Worm (Caenorhabditis elegans) whole organism, young adult: ENCODE measurements around the gene B0244.6.

Source experiments
- B0035.1 ChIP-seq: sonication (generic microtip); optimal IDR thresholded peaks from 2 replicates; lab custom pipeline; 2016; ENCODE audit warnings: missing genetic modification characterization, mild to moderate bottlenecking, missing compliant biosample characterization, missing genotype, missing genetic modification reagents
- B0336.3 ChIP-seq: fragments of 200-800 bp; sonication (Bioruptor generic); IDR thresholded peaks from 2 replicates; pipeline ENCODE4 v1.3.6; 2022; ENCODE audit warnings: missing genetic modification characterization, missing compliant biosample characterization
- D2030.7 ChIP-seq: fragments of 200-800 bp; sonication (Bioruptor generic); IDR thresholded peaks from 2 replicates; pipeline ENCODE4 v1.3.6; 2022; ENCODE audit warnings: missing genetic modification reagents, missing genetic modification characterization, missing compliant biosample characterization
- F10E7.11 ChIP-seq: sonication (generic microtip); optimal IDR thresholded peaks from 2 replicates; lab custom pipeline; 2017; ENCODE audit warnings: mild to moderate bottlenecking, missing genetic modification characterization, moderate library complexity, missing compliant biosample characterization
- F23B12.7 ChIP-seq: sonication (generic microtip); optimal IDR thresholded peaks from 2 replicates; lab custom pipeline; 2017; ENCODE audit warnings: missing genetic modification characterization, mild to moderate bottlenecking, missing compliant biosample characterization, antibody characterized with exemption, moderate library complexity; ENCODE audit not compliant: insufficient read depth
- F33H1.4 ChIP-seq: fragments of 200-800 bp; sonication (Bioruptor generic); IDR thresholded peaks from 2 replicates; pipeline ENCODE4 v1.3.6; 2022; ENCODE audit warnings: missing genetic modification reagents, missing genetic modification characterization, missing compliant biosample characterization
- F37B4.10 ChIP-seq: fragments of 200-800 bp; sonication (Bioruptor generic); IDR thresholded peaks from 2 replicates; pipeline ENCODE4 v1.3.6; 2022; ENCODE audit warnings: missing genetic modification characterization, missing compliant biosample characterization
- F39B2.1 ChIP-seq: fragments of 200-800 bp; sonication (Bioruptor generic); IDR thresholded peaks from 2 replicates; pipeline ENCODE4 v1.3.6; 2022; ENCODE audit warnings: missing genetic modification reagents, missing genetic modification characterization, missing compliant biosample characterization
- F55B11.4 ChIP-seq: sonication (generic microtip); optimal IDR thresholded peaks from 2 replicates; lab custom pipeline; 2016; ENCODE audit warnings: missing compliant biosample characterization, missing genetic modification characterization, borderline replicate concordance; ENCODE audit not compliant: insufficient read depth
- F57A8.1 ChIP-seq: fragments of 200-800 bp; sonication (Bioruptor generic); optimal IDR thresholded peaks from 2 replicates; lab custom pipeline; 2018; ENCODE audit warnings: mild to moderate bottlenecking, missing genetic modification characterization, moderate library complexity, missing compliant biosample characterization
- T26A5.8 ChIP-seq: sonication (generic microtip); optimal IDR thresholded peaks from 2 replicates; lab custom pipeline; 2016; ENCODE audit warnings: missing genetic modification characterization, missing compliant biosample characterization
- Y53G8AR.9 ChIP-seq: fragments of 200-800 bp; sonication (Bioruptor generic); conservative IDR thresholded peaks from 2 replicates; pipeline ENCODE4 v1.3.6; 2022; ENCODE audit warnings: missing genetic modification reagents, missing genetic modification characterization, missing compliant biosample characterization
- Y79H2A.3 ChIP-seq: fragments of 200-800 bp; sonication (Bioruptor generic); conservative IDR thresholded peaks from 2 replicates; pipeline ENCODE4 v1.3.6; 2022; ENCODE audit warnings: missing genetic modification reagents, missing genetic modification characterization, missing compliant biosample characterization
- ama-1 ChIP-seq, 3 experiments: fragments of 150-350 bp in 1 of 3; sonication (generic microtip) in 2 of 3; optimal IDR thresholded peaks; 2 replicates each; lab custom pipeline; 2014 to 2018; ENCODE audit warnings: missing biosample characterization in 2 of 3, missing genetic modification characterization in 2 of 3, missing genetic modification reagents in 2 of 3
- aptf-3 ChIP-seq: fragments of 200-800 bp; sonication (Bioruptor generic); IDR thresholded peaks from 2 replicates; pipeline ENCODE4 v1.3.6; 2022; ENCODE audit warnings: missing genetic modification characterization, missing compliant biosample characterization
- athp-1 ChIP-seq: sonication (generic microtip); optimal IDR thresholded peaks from 2 replicates; lab custom pipeline; 2017; ENCODE audit warnings: mild to moderate bottlenecking, missing genetic modification characterization, missing compliant biosample characterization
- attf-5 ChIP-seq: fragments of 200-800 bp; sonication (Bioruptor generic); optimal IDR thresholded peaks from 2 replicates; lab custom pipeline; 2018; ENCODE audit warnings: mild to moderate bottlenecking, missing genetic modification characterization, missing compliant biosample characterization
- attf-6 ChIP-seq: fragments of 200-800 bp; sonication (Bioruptor generic); IDR thresholded peaks from 2 replicates; pipeline ENCODE4 v1.3.6; 2022; ENCODE audit warnings: missing genetic modification reagents, missing genetic modification characterization, missing compliant biosample characterization
- bed-1 ChIP-seq: fragments of 200-800 bp; sonication (Bioruptor generic); IDR thresholded peaks from 2 replicates; pipeline ENCODE4 v1.3.6; 2022; ENCODE audit warnings: missing genetic modification reagents, missing genetic modification characterization, missing compliant biosample characterization
- cebp-2 ChIP-seq: fragments of 200-800 bp; sonication (Bioruptor generic); IDR thresholded peaks from 2 replicates; pipeline ENCODE4 v1.3.6; 2022; ENCODE audit warnings: missing genetic modification characterization, missing compliant biosample characterization
- ceh-100 ChIP-seq: fragments of 200-800 bp; sonication (Bioruptor generic); IDR thresholded peaks from 2 replicates; pipeline ENCODE4 v1.3.6; 2022; ENCODE audit warnings: missing genetic modification reagents, missing genetic modification characterization, missing compliant biosample characterization
- ceh-27 ChIP-seq: fragments of 200-800 bp; sonication (Bioruptor generic); optimal IDR thresholded peaks from 2 replicates; lab custom pipeline; 2018; ENCODE audit warnings: mild to moderate bottlenecking, missing genetic modification characterization, moderate library complexity, missing compliant biosample characterization
- ceh-40 ChIP-seq: fragments of 200-800 bp; sonication (Bioruptor generic); IDR thresholded peaks from 2 replicates; pipeline ENCODE4 v1.3.6; 2022; ENCODE audit warnings: missing genetic modification characterization, missing compliant biosample characterization
- ceh-79 ChIP-seq: sonication (generic microtip); optimal IDR thresholded peaks from 2 replicates; lab custom pipeline; 2017; ENCODE audit warnings: mild to moderate bottlenecking, missing genetic modification characterization, missing compliant biosample characterization
- dox-1 ChIP-seq: fragments of 200-800 bp; sonication (Bioruptor generic); IDR thresholded peaks from 2 replicates; pipeline ENCODE4 v1.3.6; 2022; ENCODE audit warnings: missing genetic modification reagents, missing genetic modification characterization, missing compliant biosample characterization
- egrh-3 ChIP-seq: fragments of 200-800 bp; sonication (Bioruptor generic); IDR thresholded peaks from 2 replicates; pipeline ENCODE4 v1.3.6; 2022; ENCODE audit warnings: missing genetic modification reagents, missing genetic modification characterization, missing compliant biosample characterization
- ets-4 ChIP-seq: fragments of 200-800 bp; sonication (Bioruptor generic); optimal IDR thresholded peaks from 2 replicates; lab custom pipeline; 2018; ENCODE audit warnings: mild to moderate bottlenecking, missing genetic modification characterization, missing compliant biosample characterization
- lir-1 ChIP-seq: fragments of 200-800 bp; sonication (Bioruptor generic); conservative IDR thresholded peaks from 2 replicates; pipeline ENCODE4 v1.3.6; 2022; ENCODE audit warnings: missing genetic modification reagents, missing genetic modification characterization, missing compliant biosample characterization
- madf-10 ChIP-seq: sonication (generic microtip); optimal IDR thresholded peaks from 2 replicates; lab custom pipeline; 2016; ENCODE audit warnings: mild to moderate bottlenecking, missing genetic modification characterization, missing compliant biosample characterization
- mcd-1 ChIP-seq: fragments of 200-800 bp; sonication (Bioruptor generic); IDR thresholded peaks from 2 replicates; pipeline ENCODE4 v1.3.6; 2022; ENCODE audit warnings: missing genetic modification reagents, missing genetic modification characterization, missing compliant biosample characterization
- mxl-1 ChIP-seq: sonication (generic microtip); optimal IDR thresholded peaks from 2 replicates; lab custom pipeline; 2016; ENCODE audit warnings: missing genetic modification characterization, missing compliant biosample characterization
- nhr-80 ChIP-seq: sonication (generic microtip); optimal IDR thresholded peaks from 2 replicates; lab custom pipeline; 2016; ENCODE audit warnings: missing genetic modification characterization, missing compliant biosample characterization
- pbrm-1 ChIP-seq: fragments of 200-800 bp; sonication (Bioruptor generic); IDR thresholded peaks from 2 replicates; pipeline ENCODE4 v1.3.6; 2022; ENCODE audit warnings: missing genetic modification reagents, missing genetic modification characterization, missing compliant biosample characterization
- rcor-1 ChIP-seq: fragments of 200-800 bp; sonication (Bioruptor generic); IDR thresholded peaks from 2 replicates; pipeline ENCODE4 v1.3.6; 2022; ENCODE audit warnings: missing genetic modification reagents, missing genetic modification characterization, missing compliant biosample characterization
- rec-8 ChIP-seq, 2 experiments: sonication (generic microtip); optimal IDR thresholded peaks; 2 replicates each; lab custom pipeline; 2016; ENCODE audit warnings: mild to moderate bottlenecking in 2 of 2, missing genetic modification characterization in 2 of 2, missing genetic modification reagents in 2 of 2, missing genotype in 2 of 2, missing biosample characterization in 1 of 2, missing compliant biosample characterization in 1 of 2, moderate library complexity in 1 of 2
- rpc-1 ChIP-seq, 2 experiments: fragments of 150-350 bp in 1 of 2; sonication (generic microtip) in 1 of 2; optimal IDR thresholded peaks; 2 replicates each; lab custom pipeline; 2014 to 2018; ENCODE audit warnings: missing biosample characterization in 1 of 2, missing genetic modification characterization in 1 of 2, missing genetic modification reagents in 1 of 2, missing genotype in 1 of 2
- sdz-38 ChIP-seq: sonication (generic microtip); optimal IDR thresholded peaks from 2 replicates; lab custom pipeline; 2016; ENCODE audit warnings: missing genotype, missing genetic modification characterization, missing compliant biosample characterization
- somi-1 ChIP-seq: fragments of 200-800 bp; sonication (Bioruptor generic); optimal IDR thresholded peaks from 2 replicates; lab custom pipeline; 2018; ENCODE audit warnings: mild to moderate bottlenecking, missing genetic modification characterization, missing compliant biosample characterization
- sptf-2 ChIP-seq: fragments of 200-800 bp; sonication (Bioruptor generic); optimal IDR thresholded peaks from 2 replicates; lab custom pipeline; 2018; ENCODE audit warnings: mild to moderate bottlenecking, missing genetic modification characterization, missing compliant biosample characterization
- tbx-9 ChIP-seq: sonication (generic microtip); optimal IDR thresholded peaks from 2 replicates; lab custom pipeline; 2016; ENCODE audit warnings: borderline replicate concordance, missing genetic modification characterization, inconsistent platforms, missing compliant biosample characterization
- tlf-1 ChIP-seq: fragments of 200-800 bp; sonication (Bioruptor generic); optimal IDR thresholded peaks from 2 replicates; lab custom pipeline; 2018; ENCODE audit warnings: mild to moderate bottlenecking, missing genetic modification characterization, missing compliant biosample characterization
- xnd-1 ChIP-seq: sonication (generic microtip); optimal IDR thresholded peaks from 2 replicates; lab custom pipeline; 2016; ENCODE audit warnings: missing genotype, missing genetic modification reagents, missing genetic modification characterization, missing compliant biosample characterization
- zfh-2 ChIP-seq: fragments of 200-800 bp; sonication (Bioruptor generic); conservative IDR thresholded peaks from 2 replicates; pipeline ENCODE4 v1.3.6; 2022; ENCODE audit warnings: missing genetic modification reagents, missing genetic modification characterization, missing compliant biosample characterization
- ztf-18 ChIP-seq: sonication (generic microtip); optimal IDR thresholded peaks from 2 replicates; lab custom pipeline; 2016; ENCODE audit warnings: missing genotype, mild to moderate bottlenecking, missing genetic modification characterization, missing compliant biosample characterization
- ztf-25 ChIP-seq: fragments of 200-800 bp; sonication (Bioruptor generic); IDR thresholded peaks from 2 replicates; pipeline ENCODE4 v1.3.6; 2022; ENCODE audit warnings: missing genetic modification reagents, missing genetic modification characterization, missing compliant biosample characterization
- ztf-26 ChIP-seq: sonication (generic microtip); optimal IDR thresholded peaks from 2 replicates; lab custom pipeline; 2017; ENCODE audit warnings: missing genetic modification characterization, missing compliant biosample characterization
- ztf-28 ChIP-seq: fragments of 200-800 bp; sonication (Bioruptor generic); IDR thresholded peaks from 2 replicates; pipeline ENCODE4 v1.3.6; 2022; ENCODE audit warnings: missing genetic modification reagents, missing genetic modification characterization, missing compliant biosample characterization
- ztf-6 ChIP-seq: fragments of 200-800 bp; sonication (Bioruptor generic); IDR thresholded peaks from 2 replicates; pipeline ENCODE4 v1.3.6; 2022; ENCODE audit warnings: missing genetic modification reagents, missing genetic modification characterization, missing compliant biosample characterization

B0244.6 gene

ce11 chrIII:5715467-5715866 lies 22.3 kb upstream of the B0244.6 start (continued):
- TF ChIP-seq ztf-6 (GFP tag; lab: Robert Waterston, UW) (no peak), ceh-27 (GFP tag; lab: Kevin White, UChicago) (peak; percentile 87), ztf-18 (tag; lab: Kevin White, UChicago) (peak; percentile 17), egrh-3 (no peak), aptf-3 (GFP tag; lab: Robert Waterston, UW) (no peak), D2030.7 (GFP tag; lab: Robert Waterston, UW) (no peak), F57A8.1 (GFP tag; lab: Kevin White, UChicago) (no peak), mcd-1 (peak; percentile 60), F55B11.4 (tag; lab: Kevin White, UChicago) (no peak), lir-1 (GFP tag; lab: Robert Waterston, UW) (no peak), ama-1 (optimal IDR thresholded peaks at IDR 0.05; lab: Kevin White, UChicago) (no peak), ama-1 (GFP tag; optimal IDR thresholded peaks at IDR 0.05; lab: Kevin White, UChicago) (no peak), F23B12.7 (no peak), ceh-79 (tag; lab: Kevin White, UChicago) (no peak), F10E7.11 (tag; lab: Kevin White, UChicago) (peak; percentile 40), Y53G8AR.9 (no peak), ztf-25 (GFP tag; lab: Robert Waterston, UW) (no peak), B0336.3 (peak; percentile 36; the same call in 1 of the 2 replicates), dox-1 (GFP tag; lab: Robert Waterston, UW) (peak; percentile 33; the same call in 1 of the 2 replicates), ceh-100 (GFP tag; lab: Robert Waterston, UW) (no peak), ets-4 (no peak), nhr-80 (tag; lab: Kevin White, UChicago) (peak; percentile 79), attf-5 (GFP tag; lab: Kevin White, UChicago) (peak; percentile 51), rec-8 (tag; optimal IDR thresholded peaks at IDR 0.05; lab: Kevin White, UChicago) (no peak), cebp-2 (no peak), F33H1.4 (GFP tag; lab: Robert Waterston, UW) (no peak), zfh-2 (GFP tag; lab: Robert Waterston, UW) (peak; percentile 94), xnd-1 (no peak), rcor-1 (GFP tag; lab: Robert Waterston, UW) (peak; percentile 6; the same call in 1 of the 2 replicates), somi-1 (GFP tag; lab: Kevin White, UChicago) (no peak), F39B2.1 (GFP tag; lab: Robert Waterston, UW) (no peak), athp-1 (tag; lab: Kevin White, UChicago) (no peak), sptf-2 (GFP tag; lab: Kevin White, UChicago) (no peak), pbrm-1 (GFP tag; lab: Robert Waterston, UW) (peak; percentile 44), attf-6 (GFP tag; lab: Robert Waterston, UW) (0 out of 2 replicates have a peak, but pooled peaks have one; percentile 26), B0035.1 (tag; lab: Kevin White, UChicago) (no peak), tlf-1 (GFP tag; lab: Kevin White, UChicago) (no peak), ztf-28 (GFP tag; lab: Robert Waterston, UW) (0 out of 2 replicates have a peak, but pooled peaks have one; percentile 26), madf-10 (tag; lab: Kevin White, UChicago) (peak; percentile 69), mxl-1 (no peak), tbx-9 (tag; lab: Kevin White, UChicago) (no peak), bed-1 (GFP tag; lab: Robert Waterston, UW) (no peak), Y79H2A.3 (GFP tag; lab: Robert Waterston, UW) (no peak), rpc-1 (optimal IDR thresholded peaks at IDR 0.05; lab: Kevin White, UChicago) (no peak), rpc-1 (tag; optimal IDR thresholded peaks at IDR 0.05; lab: Kevin White, UChicago) (no peak), T26A5.8 (no peak), F37B4.10 (GFP tag; lab: Robert Waterston, UW) (no peak), ztf-26 (tag; lab: Kevin White, UChicago) (peak; percentile 81), ceh-40 (GFP tag; lab: Robert Waterston, UW) (no peak), sdz-38 (no peak)
